Fruit fly (Drosophila melanogaster): ENCODE results near the gene Irbp18.
A peak's percentile ranks its signal among the peaks of the same experiment; 100 is the strongest.

The Irbp18 gene

DNA sequence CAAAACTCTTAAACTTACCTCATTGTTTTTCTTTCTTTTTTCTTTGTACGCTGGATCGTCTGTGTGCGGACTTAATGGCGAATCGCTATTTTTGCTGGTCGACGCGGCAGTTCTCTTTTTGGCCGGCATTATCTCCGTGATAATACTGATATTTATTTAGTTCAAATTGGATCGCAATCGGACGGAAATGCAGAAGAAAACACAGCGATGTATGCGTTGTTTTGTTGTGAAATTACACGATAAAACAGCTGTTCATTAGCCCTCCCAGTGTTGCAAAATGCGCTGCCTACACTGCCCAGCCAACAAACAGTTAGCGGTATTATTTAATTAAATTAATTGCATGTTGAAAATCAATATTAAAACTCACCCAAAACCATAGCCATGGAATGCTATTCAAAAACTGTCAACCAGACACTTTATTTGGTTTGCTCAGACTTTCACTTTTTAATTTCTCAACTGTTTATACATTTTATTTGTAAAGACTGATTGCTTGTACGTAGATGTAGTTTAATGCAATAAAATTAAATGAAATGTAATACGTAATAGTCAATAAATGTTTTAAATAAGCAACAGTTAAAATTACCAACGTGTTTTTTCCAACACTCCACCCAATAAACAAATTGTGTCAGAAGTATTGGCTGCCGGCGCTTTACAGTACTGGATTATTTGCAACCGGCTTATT lies at the start of gene Irbp18, which contains the start of gene APP-BP1:
TSS of gene Irbp18 (minus strand) at position 205 of the 682 bp plus-strand sequence.
TSS of gene APP-BP1 (plus strand) at position 431 of the 682 bp plus-strand sequence.
- peak; percentile 80 for TF ChIP-seq gl (tag; optimal IDR thresholded peaks at IDR 0.05)
- peak; percentile 89 for TF ChIP-seq D1 (tag; optimal IDR thresholded peaks at IDR 0.05)
- peak; percentile 93 for TF ChIP-seq Snoo (tag; optimal IDR thresholded peaks at IDR 0.05)
- TF ChIP-seq fd96Ca (GFP tag; IDR thresholded peaks at IDR 0.05): peak; percentile 91
- peak; percentile 77 for TF ChIP-seq rn (GFP tag; IDR thresholded peaks at IDR 0.05)
- peak; percentile 96 for TF ChIP-seq Pif1A (GFP tag; optimal IDR thresholded peaks at IDR 0.05)
- peak; percentile 76 for TF ChIP-seq CG12605 (GFP tag; IDR thresholded peaks at IDR 0.05)
- TF ChIP-seq CG8159 (tag; optimal IDR thresholded peaks at IDR 0.05): peak; percentile 91
- TF ChIP-seq CG32121 (GFP tag; IDR thresholded peaks at IDR 0.05): peak; percentile 89
- TF ChIP-seq CG13204 (GFP tag; optimal IDR thresholded peaks at IDR 0.05): no peak
- TF ChIP-seq Ets98B (GFP tag; IDR thresholded peaks at IDR 0.05): peak; percentile 89
- peak; percentile 89 for TF ChIP-seq CG17806 (tag; optimal IDR thresholded peaks at IDR 0.05)
- TF ChIP-seq Pif1B (GFP tag; optimal IDR thresholded peaks at IDR 0.05): peak; percentile 94
- TF ChIP-seq EcR (GFP tag; optimal IDR thresholded peaks at IDR 0.05): no peak
- TF ChIP-seq CG4496 (GFP tag; IDR thresholded peaks at IDR 0.05): peak; percentile 93
- peak; percentile 94 for TF ChIP-seq CG14655 (GFP tag; optimal IDR thresholded peaks at IDR 0.05)
- peak; percentile 93 for TF ChIP-seq CG8301 (tag; optimal IDR thresholded peaks at IDR 0.05)
- peak; percentile 90 for TF ChIP-seq CG15710 (tag; optimal IDR thresholded peaks at IDR 0.05)
- peak; percentile 91 for TF ChIP-seq CG9948 (tag; optimal IDR thresholded peaks at IDR 0.05)
- peak; percentile 91 for TF ChIP-seq CG34367 (tag; optimal IDR thresholded peaks at IDR 0.05)
- TF ChIP-seq CG10348 (GFP tag; IDR thresholded peaks at IDR 0.05): peak; percentile 72

DNA sequence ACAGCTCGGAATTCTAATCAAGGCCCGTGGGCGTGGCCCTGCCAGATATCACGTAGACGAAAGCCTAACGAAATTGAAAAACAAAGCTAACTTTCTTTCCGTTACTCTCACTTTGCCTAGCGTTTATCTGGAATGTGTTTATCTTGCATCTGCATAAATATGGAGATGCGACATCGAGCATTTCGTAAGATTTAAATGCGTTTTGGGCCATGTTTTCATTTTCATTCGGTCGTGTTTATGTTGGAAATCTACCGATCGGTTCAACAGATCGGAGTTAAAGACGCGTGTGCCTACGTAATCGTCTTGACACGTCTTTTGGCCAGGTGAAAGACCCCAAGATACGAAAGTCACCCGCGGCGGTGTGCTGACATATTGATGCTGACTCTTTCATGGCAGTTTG lies 49.7 kb upstream of the Irbp18 start:
- TF ChIP-seq CG14655 (GFP tag; optimal IDR thresholded peaks at IDR 0.05): no peak
- no peak for TF ChIP-seq CG9948 (tag; optimal IDR thresholded peaks at IDR 0.05)
- TF ChIP-seq CG8159 (tag; optimal IDR thresholded peaks at IDR 0.05): no peak
- no peak for TF ChIP-seq Pif1A (GFP tag; optimal IDR thresholded peaks at IDR 0.05)
- no peak for TF ChIP-seq rn (GFP tag; IDR thresholded peaks at IDR 0.05)
- TF ChIP-seq Pif1B (GFP tag; optimal IDR thresholded peaks at IDR 0.05): no peak
- no peak for TF ChIP-seq CG8301 (tag; optimal IDR thresholded peaks at IDR 0.05)
- no peak for TF ChIP-seq CG12605 (GFP tag; IDR thresholded peaks at IDR 0.05)
- no peak for TF ChIP-seq CG15710 (tag; optimal IDR thresholded peaks at IDR 0.05)
- TF ChIP-seq CG13204 (GFP tag; optimal IDR thresholded peaks at IDR 0.05): no peak
- TF ChIP-seq CG32121 (GFP tag; IDR thresholded peaks at IDR 0.05): no peak
- no peak for TF ChIP-seq fd96Ca (GFP tag; IDR thresholded peaks at IDR 0.05)
- no peak for TF ChIP-seq CG17806 (tag; optimal IDR thresholded peaks at IDR 0.05)
- TF ChIP-seq Ets98B (GFP tag; IDR thresholded peaks at IDR 0.05): no peak
- TF ChIP-seq gl (tag; optimal IDR thresholded peaks at IDR 0.05): no peak
- no peak for TF ChIP-seq Snoo (tag; optimal IDR thresholded peaks at IDR 0.05)
- TF ChIP-seq EcR (GFP tag; optimal IDR thresholded peaks at IDR 0.05): no peak
- no peak for TF ChIP-seq CG4496 (GFP tag; IDR thresholded peaks at IDR 0.05)
- TF ChIP-seq CG10348 (GFP tag; IDR thresholded peaks at IDR 0.05): no peak

DNA sequence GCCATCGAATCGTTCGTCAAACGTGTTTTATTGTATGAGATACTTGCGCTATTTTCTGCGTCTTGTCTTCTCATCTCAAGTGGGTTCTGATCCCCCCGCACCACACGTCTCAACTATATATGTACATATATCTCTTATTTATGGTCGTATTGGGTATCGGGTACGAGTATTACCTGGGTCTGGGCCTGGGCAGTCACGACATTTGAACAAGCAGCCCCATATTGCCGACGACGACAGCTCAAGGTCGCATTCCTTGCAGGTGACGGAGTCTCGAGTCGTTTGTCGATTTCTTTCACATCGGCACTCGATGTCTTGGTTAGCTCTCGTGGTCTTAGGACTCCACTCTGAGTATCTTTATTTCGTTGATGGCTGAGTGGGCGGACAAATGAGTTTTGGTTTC lies 47.1 kb upstream of the Irbp18 start:
- TF ChIP-seq EcR (GFP tag; optimal IDR thresholded peaks at IDR 0.05): peak; percentile 31
- no peak for TF ChIP-seq fd96Ca (GFP tag; IDR thresholded peaks at IDR 0.05)

DNA sequence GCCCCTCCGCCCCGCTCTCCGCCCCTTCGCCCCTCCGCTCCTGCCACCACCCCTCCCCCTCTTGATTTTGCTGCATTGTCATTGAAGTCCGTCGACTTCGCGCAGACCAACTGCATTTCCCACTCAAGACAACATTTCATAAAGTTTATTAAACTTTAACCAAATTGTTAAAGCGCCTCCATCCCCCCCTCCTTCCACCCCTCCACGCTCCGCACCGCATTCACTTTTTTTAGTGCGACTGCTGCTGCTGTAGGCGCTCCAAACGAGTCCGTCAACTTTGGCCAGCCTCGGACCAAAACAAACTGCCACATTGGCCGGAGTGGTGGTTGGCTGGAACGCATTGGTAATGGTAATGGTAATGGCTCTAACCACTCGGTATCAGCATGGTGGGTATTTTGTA lies 40.9 kb upstream of the Irbp18 start:
- peak; percentile 65; the same call in 2 of the 3 replicates for TF ChIP-seq fd96Ca (GFP tag; IDR thresholded peaks at IDR 0.05)
- TF ChIP-seq Ets98B (GFP tag; IDR thresholded peaks at IDR 0.05): peak; percentile 45; the same call in 1 of the 2 replicates
- TF ChIP-seq CG8301 (tag; optimal IDR thresholded peaks at IDR 0.05): no peak

DNA sequence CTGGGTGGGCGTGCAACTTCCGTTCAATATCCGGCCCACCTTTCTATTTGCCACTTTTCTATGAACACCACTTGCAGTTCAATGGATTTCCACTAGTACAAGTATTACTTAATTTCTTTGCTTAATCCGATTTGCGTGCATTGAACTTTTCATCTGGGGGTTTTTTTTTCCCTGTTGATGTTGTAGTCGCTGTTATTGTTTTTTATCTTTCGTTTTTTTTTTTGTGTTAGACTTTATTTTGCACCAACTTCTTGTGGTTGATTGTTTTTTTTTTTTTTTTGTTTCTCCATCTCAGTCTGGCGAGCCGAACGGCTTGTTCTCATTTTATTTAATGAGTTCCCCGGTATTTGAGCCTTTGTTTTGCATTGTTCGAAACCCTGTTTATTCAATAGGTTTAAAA lies 38.4 kb upstream of the Irbp18 start:
- TF ChIP-seq CG17806 (tag; optimal IDR thresholded peaks at IDR 0.05) (no peak), Snoo (tag; optimal IDR thresholded peaks at IDR 0.05) (no peak), CG4496 (GFP tag; IDR thresholded peaks at IDR 0.05) (no peak), CG10348 (GFP tag; IDR thresholded peaks at IDR 0.05) (no peak), CG34367 (tag; optimal IDR thresholded peaks at IDR 0.05) (peak; percentile 59), CG32121 (GFP tag; IDR thresholded peaks at IDR 0.05) (no peak), Ets98B (GFP tag; IDR thresholded peaks at IDR 0.05) (no peak), CG13204 (GFP tag; optimal IDR thresholded peaks at IDR 0.05) (peak; percentile 63), CG15710 (tag; optimal IDR thresholded peaks at IDR 0.05) (peak; percentile 33), EcR (GFP tag; optimal IDR thresholded peaks at IDR 0.05) (peak; percentile 72), CG14655 (GFP tag; optimal IDR thresholded peaks at IDR 0.05) (no peak)

DNA sequence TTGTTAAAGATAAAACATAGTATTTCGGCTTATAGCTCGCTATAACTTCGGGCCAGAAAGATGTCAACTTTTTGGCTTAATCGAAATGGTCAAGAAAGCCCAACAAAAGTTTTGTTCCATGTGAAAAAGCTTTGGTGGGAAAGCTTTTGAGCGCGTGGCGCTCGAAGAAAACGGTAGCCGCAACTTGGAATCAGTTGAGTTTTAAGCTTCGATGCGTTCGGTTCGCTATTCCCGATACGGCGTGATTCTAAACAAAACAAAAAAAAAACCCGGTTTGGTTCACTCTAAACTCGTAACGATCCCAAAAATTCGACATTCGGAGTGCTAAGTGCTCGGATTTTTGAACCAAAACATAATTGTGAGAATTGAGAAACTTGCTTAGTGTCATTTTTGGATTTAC lies 37.9 kb upstream of the Irbp18 start, which contains the start of gene IRSp53:
TSS of gene IRSp53 (plus strand) at position 204 of the 400 bp plus-strand sequence.
- TF ChIP-seq CG8159 (tag; optimal IDR thresholded peaks at IDR 0.05): peak; percentile 57
- no peak for TF ChIP-seq Pif1B (GFP tag; optimal IDR thresholded peaks at IDR 0.05)
- no peak for TF ChIP-seq CG14655 (GFP tag; optimal IDR thresholded peaks at IDR 0.05)
- no peak for TF ChIP-seq Pif1A (GFP tag; optimal IDR thresholded peaks at IDR 0.05)
- TF ChIP-seq CG32121 (GFP tag; IDR thresholded peaks at IDR 0.05): no peak
- TF ChIP-seq CG8301 (tag; optimal IDR thresholded peaks at IDR 0.05): no peak
- TF ChIP-seq rn (GFP tag; IDR thresholded peaks at IDR 0.05): no peak
- TF ChIP-seq CG4496 (GFP tag; IDR thresholded peaks at IDR 0.05): peak; percentile 18; the same call in 1 of the 3 replicates
- no peak for TF ChIP-seq D1 (tag; optimal IDR thresholded peaks at IDR 0.05)
- TF ChIP-seq EcR (GFP tag; optimal IDR thresholded peaks at IDR 0.05): no peak
- no peak for TF ChIP-seq CG9948 (tag; optimal IDR thresholded peaks at IDR 0.05)
- no peak for TF ChIP-seq CG13204 (GFP tag; optimal IDR thresholded peaks at IDR 0.05)
- TF ChIP-seq CG12605 (GFP tag; IDR thresholded peaks at IDR 0.05): 0 out of 2 replicates have a peak, but pooled peaks have one; percentile 11
- TF ChIP-seq Ets98B (GFP tag; IDR thresholded peaks at IDR 0.05): peak; percentile 43; the same call in 1 of the 2 replicates
- no peak for TF ChIP-seq CG10348 (GFP tag; IDR thresholded peaks at IDR 0.05)
- TF ChIP-seq CG15710 (tag; optimal IDR thresholded peaks at IDR 0.05): no peak
- TF ChIP-seq CG34367 (tag; optimal IDR thresholded peaks at IDR 0.05): no peak
- no peak for TF ChIP-seq Snoo (tag; optimal IDR thresholded peaks at IDR 0.05)
- no peak for TF ChIP-seq fd96Ca (GFP tag; IDR thresholded peaks at IDR 0.05)
- no peak for TF ChIP-seq CG17806 (tag; optimal IDR thresholded peaks at IDR 0.05)
- no peak for TF ChIP-seq gl (tag; optimal IDR thresholded peaks at IDR 0.05)

All from whole organism, pupa.